Worm (Caenorhabditis elegans): Measurements from ENCODE around the gene F59A6.11.

Gene F59A6.11

ce11 chrII:4999122-4999521 is 565 bp upstream of the F59A6.11 start, which contains the start of gene citk-2:
TSS of gene citk-2 (plus strand) at chrII:4999520.
- TF ChIP-seq mdl-1 (tag; optimal IDR thresholded peaks at IDR 0.05) (no peak), fkh-2 (tag; optimal IDR thresholded peaks at IDR 0.05) (no peak), pha-4 (tag; optimal IDR thresholded peaks at IDR 0.05) (no peak), pqm-1 (tag; optimal IDR thresholded peaks at IDR 0.05) (peak; percentile 19), ZK546.5 (tag; optimal IDR thresholded peaks at IDR 0.05) (no peak), mml-1 (tag; optimal IDR thresholded peaks at IDR 0.05) (no peak), nhr-43 (tag; optimal IDR thresholded peaks at IDR 0.05; ENCODE audit: poor library complexity, severe bottlenecking) (peak; percentile 90), nfya-1 (tag; optimal IDR thresholded peaks at IDR 0.05; ENCODE audit: insufficient read depth) (no peak), egl-27 (tag; optimal IDR thresholded peaks at IDR 0.05) (no peak), nhr-11 (tag; optimal IDR thresholded peaks at IDR 0.05) (no peak), lin-39 (tag; optimal IDR thresholded peaks at IDR 0.05) (peak; percentile 51), ztf-4 (tag; optimal IDR thresholded peaks at IDR 0.05) (no peak), R02D3.7 (tag; optimal IDR thresholded peaks at IDR 0.05) (peak; percentile 66), fkh-10 (GFP tag; optimal IDR thresholded peaks at IDR 0.05) (peak; percentile 24), hmg-11 (tag; optimal IDR thresholded peaks at IDR 0.05) (no peak), lsy-12 (tag; optimal IDR thresholded peaks at IDR 0.05) (peak; percentile 61), lin-15B (tag; optimal IDR thresholded peaks at IDR 0.05) (peak; percentile 74), nhr-76 (tag; optimal IDR thresholded peaks at IDR 0.05) (no peak), nhr-25 (tag; optimal IDR thresholded peaks at IDR 0.05) (peak; percentile 89), skn-1 (tag; optimal IDR thresholded peaks at IDR 0.05) (peak; percentile 79), elt-1 (tag; optimal IDR thresholded peaks at IDR 0.05) (no peak), jun-1 (tag; optimal IDR thresholded peaks at IDR 0.05) (peak; percentile 66), ceh-82 (tag; optimal IDR thresholded peaks at IDR 0.05) (peak; percentile 75), nhr-23 (tag; optimal IDR thresholded peaks at IDR 0.05) (peak; percentile 92), egl-5 (tag; optimal IDR thresholded peaks at IDR 0.05) (peak; percentile 75), nhr-77 (tag; optimal IDR thresholded peaks at IDR 0.05) (no peak), nhr-67 (tag; optimal IDR thresholded peaks at IDR 0.05) (peak; percentile 5)

- peak; percentile 3 for TF ChIP-seq nfya-1 (tag; optimal IDR thresholded peaks at IDR 0.05; ENCODE audit: insufficient read depth)
- TF ChIP-seq hmg-11 (tag; optimal IDR thresholded peaks at IDR 0.05): no peak
- TF ChIP-seq nhr-43 (tag; optimal IDR thresholded peaks at IDR 0.05; ENCODE audit: poor library complexity, severe bottlenecking): no peak
- peak; percentile 1 for TF ChIP-seq nhr-25 (tag; optimal IDR thresholded peaks at IDR 0.05)
- TF ChIP-seq pha-4 (tag; optimal IDR thresholded peaks at IDR 0.05): peak; percentile 5
Observed at ce11 chrII:4994939-4995338, 3.6 kb downstream of the F59A6.11 start, which contains the start of gene rnh-1.0. TSS of gene rnh-1.0 (plus strand) at chrII:4995327.

ce11 chrII:4993530-4994192 is 4.9 kb downstream of the F59A6.11 start, which contains the start of the genes eif-1 and vps-24:
TSS of gene eif-1 (minus strand) at chrII:4993580.
TSS of gene vps-24 (plus strand) at chrII:4993998.
- no peak for TF ChIP-seq nhr-23 (tag; optimal IDR thresholded peaks at IDR 0.05)
- no peak for TF ChIP-seq nhr-43 (tag; optimal IDR thresholded peaks at IDR 0.05; ENCODE audit: poor library complexity, severe bottlenecking)
- TF ChIP-seq zag-1 (tag; optimal IDR thresholded peaks at IDR 0.05): no peak
- TF ChIP-seq elt-3 (tag; optimal IDR thresholded peaks at IDR 0.05): no peak
- peak; percentile 80 for TF ChIP-seq hmg-11 (tag; optimal IDR thresholded peaks at IDR 0.05)
- TF ChIP-seq ztf-4 (tag; optimal IDR thresholded peaks at IDR 0.05): no peak
- TF ChIP-seq pha-4 (tag; optimal IDR thresholded peaks at IDR 0.05): peak; percentile 64
- peak; percentile 35 for TF ChIP-seq nhr-25 (tag; optimal IDR thresholded peaks at IDR 0.05)
- no peak for TF ChIP-seq egl-27 (tag; optimal IDR thresholded peaks at IDR 0.05)
- TF ChIP-seq snpc-4 (tag; optimal IDR thresholded peaks at IDR 0.05): peak; percentile 74
- TF ChIP-seq nfya-1 (tag; optimal IDR thresholded peaks at IDR 0.05; ENCODE audit: insufficient read depth): peak; percentile 70
- TF ChIP-seq ama-1 (optimal IDR thresholded peaks at IDR 0.05): no peak
- TF ChIP-seq mdl-1 (tag; optimal IDR thresholded peaks at IDR 0.05): no peak
- TF ChIP-seq lin-15B (tag; optimal IDR thresholded peaks at IDR 0.05): peak; percentile 73
- no peak for TF ChIP-seq daf-12 (tag; optimal IDR thresholded peaks at IDR 0.05)
- TF ChIP-seq lin-39 (tag; optimal IDR thresholded peaks at IDR 0.05): no peak
- no peak for TF ChIP-seq fkh-10 (GFP tag; optimal IDR thresholded peaks at IDR 0.05)
- TF ChIP-seq fos-1 (tag; optimal IDR thresholded peaks at IDR 0.05): no peak
- peak; percentile 38 for TF ChIP-seq elt-2 (tag; optimal IDR thresholded peaks at IDR 0.05)

- TF ChIP-seq unc-39 (tag; optimal IDR thresholded peaks at IDR 0.05) (no peak), egl-5 (tag; optimal IDR thresholded peaks at IDR 0.05) (no peak), tbx-2 (tag; optimal IDR thresholded peaks at IDR 0.05) (no peak), ama-1 (optimal IDR thresholded peaks at IDR 0.05) (no peak), lin-39 (tag; optimal IDR thresholded peaks at IDR 0.05) (no peak), R02D3.7 (tag; optimal IDR thresholded peaks at IDR 0.05) (no peak), nhr-43 (tag; optimal IDR thresholded peaks at IDR 0.05; ENCODE audit: poor library complexity, severe bottlenecking) (no peak)
Observed at ce11 chrII:4992977-4993376, 5.6 kb downstream of the F59A6.11 start, which contains the start of gene pigb-1. TSS of gene pigb-1 (minus strand) at chrII:4993077.

All from whole organism, L3 larva.